Fruit fly (Drosophila melanogaster) Kc167 (cell line): ENCODE measurements around the gene CG10252.

Source experiments
- Sin3A ChIP-seq: fragments of >200 bp; optimal IDR thresholded peaks from 2 replicates; lab custom pipeline; 2018; ENCODE audit warnings: missing external identifiers
- h ChIP-seq: fragments of >200 bp; optimal IDR thresholded peaks from 3 replicates; lab custom pipeline; 2018; ENCODE audit warnings: missing external identifiers
- psq ChIP-seq: fragments of >200 bp; optimal IDR thresholded peaks from 2 replicates; lab custom pipeline; 2017; ENCODE audit warnings: missing external identifiers
- ttk ChIP-seq: sonication (Bioruptor generic); optimal IDR thresholded peaks from 2 replicates; lab custom pipeline; 2017; ENCODE audit warnings: missing external identifiers

dm6 chr3R:23724843-23725506, 28.9 kb upstream of the CG10252 start:
- TF ChIP-seq ttk (lab: Kevin White, UChicago) (no peak), psq (lab: Kevin White, UChicago) (no peak), h (lab: Kevin White, UChicago) (no peak), Sin3A (lab: Kevin White, UChicago) (no peak)
